Worm (Caenorhabditis elegans) whole organism, L1 larva: Measurements from ENCODE around the gene eel-1.

Experiments
- C34B4.2 ChIP-seq: sonication (generic microtip); optimal IDR thresholded peaks from 2 replicates; lab custom pipeline; 2017; ENCODE audit warnings: mild to moderate bottlenecking, missing genetic modification characterization, missing compliant biosample characterization
- aha-1 ChIP-seq: fragments of 150-350 bp; optimal IDR thresholded peaks from 2 replicates; lab custom pipeline; 2014; ENCODE audit warnings: missing biosample characterization, missing genetic modification characterization
- ceh-63 ChIP-seq: fragments of 200-800 bp; sonication (Bioruptor generic); optimal IDR thresholded peaks from 2 replicates; lab custom pipeline; 2018; ENCODE audit warnings: mild to moderate bottlenecking, missing genetic modification characterization, missing compliant biosample characterization
- ceh-8 ChIP-seq: fragments of 200-800 bp; sonication (Bioruptor generic); optimal IDR thresholded peaks from 2 replicates; lab custom pipeline; 2018; ENCODE audit warnings: mild to moderate bottlenecking, missing genetic modification characterization, moderate library complexity, missing compliant biosample characterization
- ceh-82 ChIP-seq, 3 experiments: fragments of 150-350 bp in 1 of 3; sonication (generic microtip) in 2 of 3; optimal IDR thresholded peaks; 2 replicates each; lab custom pipeline; 2014 to 2017; ENCODE audit warnings: missing biosample characterization in 3 of 3, missing genetic modification characterization in 3 of 3
- ceh-88 ChIP-seq: fragments of 200-800 bp; sonication (Bioruptor generic); IDR thresholded peaks from 2 replicates; pipeline ENCODE4 v1.3.6; 2022; ENCODE audit warnings: missing genetic modification characterization, missing compliant biosample characterization
- ceh-90 ChIP-seq: sonication (generic microtip); optimal IDR thresholded peaks from 2 replicates; lab custom pipeline; 2016; ENCODE audit warnings: missing genetic modification characterization, missing compliant biosample characterization
- efl-1 ChIP-seq, 4 experiments: fragments of 150-350 bp; optimal IDR thresholded peaks in 3 of 4; peaks in 1 of 4; 1 replicate in 1 of 4; 2 replicates in 3 of 4; lab custom pipeline; 2014; ENCODE audit warnings: missing biosample characterization in 2 of 4, missing genetic modification characterization in 2 of 4, missing genetic modification reagents in 2 of 4
- elt-3 ChIP-seq, 6 experiments: fragments of 150-350 bp in 1 of 6; sonication (generic microtip); optimal IDR thresholded peaks; 2 replicates each; lab custom pipeline; 2017 to 2018; ENCODE audit warnings: missing biosample characterization in 6 of 6, missing genetic modification characterization in 6 of 6, inconsistent platforms in 1 of 6
- fkh-10 ChIP-seq: sonication (generic microtip); optimal IDR thresholded peaks from 2 replicates; lab custom pipeline; 2017; ENCODE audit warnings: missing biosample characterization, missing genetic modification reagents, missing genetic modification characterization
- fkh-8 ChIP-seq: sonication (generic microtip); optimal IDR thresholded peaks from 2 replicates; lab custom pipeline; 2016; ENCODE audit warnings: mild to moderate bottlenecking, missing genetic modification characterization, missing compliant biosample characterization
- fos-1 ChIP-seq: fragments of 150-350 bp; optimal IDR thresholded peaks from 2 replicates; lab custom pipeline; 2014; ENCODE audit warnings: missing biosample characterization, missing genetic modification characterization
- grh-1 ChIP-seq: fragments of 200-800 bp; sonication (Bioruptor generic); IDR thresholded peaks from 2 replicates; pipeline ENCODE4 v1.3.6; 2022; ENCODE audit warnings: missing genetic modification reagents, missing genetic modification characterization, missing compliant biosample characterization
- hlh-17 ChIP-seq: fragments of 200-800 bp; sonication (Bioruptor generic); optimal IDR thresholded peaks from 2 replicates; lab custom pipeline; 2018; ENCODE audit warnings: missing genetic modification characterization, mild to moderate bottlenecking, missing compliant biosample characterization, moderate library complexity, borderline replicate concordance
- hlh-4 ChIP-seq: sonication (generic microtip); optimal IDR thresholded peaks from 2 replicates; lab custom pipeline; 2016; ENCODE audit warnings: mild to moderate bottlenecking, missing genetic modification characterization, missing compliant biosample characterization
- hpl-2 ChIP-seq: fragments of 150-350 bp; optimal IDR thresholded peaks from 2 replicates; lab custom pipeline; 2014; ENCODE audit warnings: missing biosample characterization, missing genetic modification reagents, missing genetic modification characterization
- irx-1 ChIP-seq: sonication (generic microtip); optimal IDR thresholded peaks from 2 replicates; lab custom pipeline; 2016; ENCODE audit warnings: missing genetic modification characterization, missing compliant biosample characterization
- isw-1 ChIP-seq: fragments of 200-800 bp; sonication (Bioruptor generic); IDR thresholded peaks from 2 replicates; pipeline ENCODE4 v1.3.6; 2022; ENCODE audit warnings: missing genetic modification characterization, missing compliant biosample characterization
- lin-15B ChIP-seq: fragments of 150-350 bp; sonication (generic microtip); optimal IDR thresholded peaks from 3 replicates; lab custom pipeline; 2014; ENCODE audit warnings: missing biosample characterization, missing genetic modification characterization
- lin-35 ChIP-seq, 2 experiments: fragments of 150-350 bp; optimal IDR thresholded peaks; 2 replicates each; lab custom pipeline; 2014; ENCODE audit warnings: missing biosample characterization in 2 of 2, missing genetic modification characterization in 2 of 2, missing genetic modification reagents in 2 of 2
- lsy-2 ChIP-seq, 2 experiments: fragments of 150-350 bp; optimal IDR thresholded peaks; 2 replicates each; lab custom pipeline; 2014; ENCODE audit warnings: missing biosample characterization in 2 of 2, missing genetic modification characterization in 2 of 2
- mdl-1 ChIP-seq, 2 experiments: fragments of 150-350 bp; optimal IDR thresholded peaks; 2 replicates each; lab custom pipeline; 2014 to 2017; ENCODE audit warnings: missing biosample characterization in 2 of 2, missing genetic modification characterization in 2 of 2, inconsistent platforms in 1 of 2
- mef-2 ChIP-seq: fragments of 150-350 bp; optimal IDR thresholded peaks from 2 replicates; lab custom pipeline; 2014; ENCODE audit warnings: missing biosample characterization, missing genetic modification characterization
- mep-1 ChIP-seq: fragments of 150-350 bp; optimal IDR thresholded peaks from 2 replicates; lab custom pipeline; 2014; ENCODE audit warnings: missing biosample characterization, missing genetic modification characterization
- nhr-11 ChIP-seq: fragments of 150-350 bp; optimal IDR thresholded peaks from 2 replicates; lab custom pipeline; 2014; ENCODE audit warnings: missing biosample characterization, missing genetic modification characterization
- nhr-12 ChIP-seq: sonication (generic microtip); optimal IDR thresholded peaks from 2 replicates; lab custom pipeline; 2017; ENCODE audit warnings: missing biosample characterization, missing genetic modification characterization
- nhr-19 ChIP-seq: fragments of 200-800 bp; sonication (Bioruptor generic); conservative IDR thresholded peaks from 2 replicates; pipeline ENCODE4 v1.3.6; 2022; ENCODE audit warnings: missing genetic modification characterization, missing compliant biosample characterization
- nhr-20 ChIP-seq: sonication (generic microtip); optimal IDR thresholded peaks from 2 replicates; lab custom pipeline; 2016; ENCODE audit warnings: mild to moderate bottlenecking, missing genetic modification characterization, missing compliant biosample characterization
- nhr-237 ChIP-seq: fragments of 150-350 bp; optimal IDR thresholded peaks from 2 replicates; lab custom pipeline; 2014; ENCODE audit warnings: missing biosample characterization, missing genetic modification characterization
- nhr-47 ChIP-seq: sonication (generic microtip); optimal IDR thresholded peaks from 2 replicates; lab custom pipeline; 2016; ENCODE audit warnings: mild to moderate bottlenecking, missing genetic modification characterization, moderate library complexity, missing compliant biosample characterization
- nhr-76 ChIP-seq: sonication (generic microtip); optimal IDR thresholded peaks from 2 replicates; lab custom pipeline; 2017; ENCODE audit warnings: missing biosample characterization, missing genetic modification characterization
- nhr-77 ChIP-seq: fragments of 150-350 bp; optimal IDR thresholded peaks from 2 replicates; lab custom pipeline; 2014; ENCODE audit warnings: missing biosample characterization, missing genetic modification characterization
- nhr-85 ChIP-seq: sonication (generic microtip); peaks from one replicate; lab custom pipeline; 2016; ENCODE audit warnings: missing genetic modification characterization, inconsistent platforms, missing compliant biosample characterization
- nhr-90 ChIP-seq: sonication (generic microtip); optimal IDR thresholded peaks from 2 replicates; lab custom pipeline; 2016; ENCODE audit warnings: mild to moderate bottlenecking, missing genetic modification characterization, missing compliant biosample characterization; ENCODE audit not compliant: poor library complexity
- pag-3 ChIP-seq: sonication (generic microtip); optimal IDR thresholded peaks from 2 replicates; lab custom pipeline; 2017; ENCODE audit warnings: missing genetic modification characterization, mild to moderate bottlenecking, missing compliant biosample characterization, antibody characterized with exemption, borderline replicate concordance; ENCODE audit not compliant: insufficient read depth
- pax-3 ChIP-seq: fragments of 200-800 bp; sonication (Bioruptor generic); optimal IDR thresholded peaks from 2 replicates; lab custom pipeline; 2018; ENCODE audit warnings: mild to moderate bottlenecking, missing genetic modification characterization, moderate library complexity, missing compliant biosample characterization
- snpc-4 ChIP-seq: fragments of 150-350 bp; optimal IDR thresholded peaks from 2 replicates; lab custom pipeline; 2014; ENCODE audit warnings: missing biosample characterization, missing genetic modification characterization
- sox-4 ChIP-seq: sonication (generic microtip); optimal IDR thresholded peaks from 2 replicates; lab custom pipeline; 2016; ENCODE audit warnings: missing genetic modification characterization, missing compliant biosample characterization
- sptf-1 ChIP-seq: fragments of 150-350 bp; optimal IDR thresholded peaks from 2 replicates; lab custom pipeline; 2014; ENCODE audit warnings: missing biosample characterization, missing genetic modification characterization
- sup-37 ChIP-seq: fragments of 200-800 bp; sonication (Bioruptor generic); optimal IDR thresholded peaks from 2 replicates; lab custom pipeline; 2018; ENCODE audit warnings: mild to moderate bottlenecking, missing genetic modification characterization, missing compliant biosample characterization
- swsn-7 ChIP-seq: sonication (generic microtip); optimal IDR thresholded peaks from 2 replicates; lab custom pipeline; 2016; ENCODE audit warnings: missing genetic modification characterization, missing compliant biosample characterization
- tbx-2 ChIP-seq: sonication (generic microtip); optimal IDR thresholded peaks from 2 replicates; lab custom pipeline; 2016; ENCODE audit warnings: missing genetic modification characterization, missing compliant biosample characterization
- tlp-1 ChIP-seq: fragments of 150-350 bp; optimal IDR thresholded peaks from 2 replicates; lab custom pipeline; 2014; ENCODE audit warnings: missing biosample characterization, missing genetic modification characterization
- unc-30 ChIP-seq: sonication (generic microtip); optimal IDR thresholded peaks from 2 replicates; lab custom pipeline; 2017; ENCODE audit warnings: missing biosample characterization, missing genetic modification characterization
- vab-15 ChIP-seq: sonication (generic microtip); optimal IDR thresholded peaks from 2 replicates; lab custom pipeline; 2017; ENCODE audit warnings: missing genotype, mild to moderate bottlenecking, missing genetic modification characterization, missing compliant biosample characterization
- xbp-1 ChIP-seq: sonication (generic microtip); optimal IDR thresholded peaks from 2 replicates; lab custom pipeline; 2016; ENCODE audit warnings: missing genetic modification characterization, missing compliant biosample characterization
- zag-1 ChIP-seq: fragments of 150-350 bp; optimal IDR thresholded peaks from 2 replicates; lab custom pipeline; 2014; ENCODE audit warnings: missing biosample characterization, missing genetic modification characterization
- zip-4 ChIP-seq: fragments of 200-800 bp; sonication (Bioruptor generic); optimal IDR thresholded peaks from 2 replicates; lab custom pipeline; 2018; ENCODE audit warnings: mild to moderate bottlenecking, missing genetic modification characterization, moderate library complexity, missing compliant biosample characterization
- ztf-4 ChIP-seq: fragments of 150-350 bp; optimal IDR thresholded peaks from 2 replicates; lab custom pipeline; 2014; ENCODE audit warnings: missing biosample characterization, missing genetic modification characterization

The eel-1 gene

ce11 chrIV:2993278-2993899, 56.5 kb downstream of the eel-1 start (continued):
- no peak for TF ChIP-seq sup-37 (GFP tag; lab: Kevin White, UChicago)
- peak; percentile 78 for TF ChIP-seq pax-3 (tag; lab: Kevin White, UChicago)
- TF ChIP-seq zag-1 (tag; lab: Kevin White, UChicago): no peak
- no peak for TF ChIP-seq hpl-2 (GFP tag; lab: Kevin White, UChicago)
- peak; percentile 39 for TF ChIP-seq mep-1 (tag; lab: Kevin White, UChicago)
- TF ChIP-seq fkh-10 (GFP tag; lab: Kevin White, UChicago): peak; percentile 59
- TF ChIP-seq grh-1: no peak
- peak; percentile 73 for TF ChIP-seq nhr-85 (tag; lab: Kevin White, UChicago)
- no peak for TF ChIP-seq tlp-1 (tag; lab: Kevin White, UChicago)
- no peak for TF ChIP-seq sox-4 (tag; lab: Kevin White, UChicago)
- no peak for TF ChIP-seq nhr-11 (tag; lab: Kevin White, UChicago)
- no peak for TF ChIP-seq lin-15B (tag; lab: Kevin White, UChicago)
- TF ChIP-seq ceh-63: peak; percentile 32
- TF ChIP-seq nhr-47: peak; percentile 69
- peak; percentile 49 for TF ChIP-seq swsn-7 (tag; lab: Kevin White, UChicago)
- TF ChIP-seq irx-1 (tag; lab: Kevin White, UChicago): peak; percentile 54
- TF ChIP-seq efl-1 (optimal IDR thresholded peaks at IDR 0.05; lab: Kevin White, UChicago): peak; percentile 36 to 60
- TF ChIP-seq efl-1 (GFP tag; optimal IDR thresholded peaks at IDR 0.05 in 1 of 2; lab: Kevin White, UChicago): peak in 1 of 2 experiments; percentile 92
- TF ChIP-seq zip-4 (GFP tag; lab: Kevin White, UChicago): peak; percentile 23
- no peak for TF ChIP-seq vab-15
- peak; percentile 33 to 70 (median 51) for TF ChIP-seq ceh-82 (tag; optimal IDR thresholded peaks at IDR 0.05; lab: Kevin White, UChicago)
- no peak for TF ChIP-seq sptf-1 (tag; lab: Kevin White, UChicago)
- TF ChIP-seq lsy-2 (tag; optimal IDR thresholded peaks at IDR 0.05; lab: Kevin White, UChicago): peak; percentile 54 to 64
- TF ChIP-seq pag-3 (tag; lab: Kevin White, UChicago): no peak
- no peak for TF ChIP-seq aha-1 (tag; lab: Kevin White, UChicago)

DNA sequence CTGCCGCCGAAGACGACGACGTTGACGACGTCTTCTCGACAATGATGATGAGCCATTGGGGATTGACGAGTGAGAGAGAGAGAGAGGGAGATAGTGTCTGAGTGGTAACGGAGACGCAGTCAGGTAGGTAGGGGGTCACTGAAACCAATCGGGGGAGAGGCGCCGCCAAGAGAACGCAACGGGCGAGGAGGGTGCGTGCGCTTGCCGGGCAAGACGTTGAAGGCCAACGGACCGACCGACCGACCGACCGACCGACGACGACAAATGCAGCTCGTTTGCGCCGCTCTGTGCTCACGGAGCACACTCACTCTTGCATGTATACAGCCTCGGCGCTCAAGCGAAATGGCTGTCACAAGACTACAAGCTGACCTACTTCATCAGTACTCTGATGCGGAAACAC, 59.4 kb downstream of the eel-1 start:
- TF ChIP-seq mef-2 (tag; lab: Kevin White, UChicago): no peak
- no peak for TF ChIP-seq sox-4 (tag; lab: Kevin White, UChicago)
- no peak for TF ChIP-seq snpc-4
- no peak for TF ChIP-seq sptf-1 (tag; lab: Kevin White, UChicago)
- no peak for TF ChIP-seq ceh-88
- TF ChIP-seq hlh-17 (GFP tag; lab: Kevin White, UChicago): no peak
- peak; percentile 36 for TF ChIP-seq swsn-7 (tag; lab: Kevin White, UChicago)
- TF ChIP-seq elt-3 (tag; optimal IDR thresholded peaks at IDR 0.05; lab: Kevin White, UChicago): no peak
- TF ChIP-seq nhr-19 (GFP tag; lab: Robert Waterston, UW): peak; percentile 28; the same call in 1 of the 2 replicates
- TF ChIP-seq nhr-90 (tag; lab: Kevin White, UChicago): no peak
- TF ChIP-seq fos-1 (tag; lab: Kevin White, UChicago): no peak
- TF ChIP-seq nhr-20 (tag; lab: Kevin White, UChicago): peak; percentile 8
- peak; percentile 49 for TF ChIP-seq pax-3 (tag; lab: Kevin White, UChicago)
- TF ChIP-seq ztf-4: no peak
- peak; percentile 56 for TF ChIP-seq ceh-8 (GFP tag; lab: Kevin White, UChicago)
- no peak for TF ChIP-seq isw-1
- TF ChIP-seq ceh-82 (tag; optimal IDR thresholded peaks at IDR 0.05; lab: Kevin White, UChicago): peak in 2 of 3 experiments; percentile 32 to 37
- TF ChIP-seq nhr-76 (tag; lab: Kevin White, UChicago): no peak
- no peak for TF ChIP-seq unc-30 (tag; lab: Kevin White, UChicago)
- peak; percentile 19 for TF ChIP-seq xbp-1 (tag; lab: Kevin White, UChicago)
- peak; percentile 57 for TF ChIP-seq ceh-63
- TF ChIP-seq tbx-2 (tag; lab: Kevin White, UChicago): peak; percentile 41
- peak; percentile 82 for TF ChIP-seq fkh-8
- TF ChIP-seq nhr-77 (tag; lab: Kevin White, UChicago): no peak
- TF ChIP-seq zip-4 (GFP tag; lab: Kevin White, UChicago): no peak
- TF ChIP-seq nhr-12: no peak
- no peak for TF ChIP-seq C34B4.2 (tag; lab: Kevin White, UChicago)
- TF ChIP-seq lin-35 (GFP tag; optimal IDR thresholded peaks at IDR 0.05; lab: Kevin White, UChicago): peak in 1 of 2 experiments; percentile 32
- TF ChIP-seq nhr-237: no peak
- peak; percentile 20 for TF ChIP-seq mep-1 (tag; lab: Kevin White, UChicago)
- no peak for TF ChIP-seq ceh-90
- peak in 1 of 2 experiments; percentile 20 for TF ChIP-seq mdl-1 (tag; optimal IDR thresholded peaks at IDR 0.05; lab: Kevin White, UChicago)
- no peak for TF ChIP-seq hlh-4 (tag; lab: Kevin White, UChicago)
